Worm (Caenorhabditis elegans) whole organism, L3 larva: ENCODE measurements around the gene C15C7.6.

ENCODE experiments used
- ama-1 ChIP-seq: fragments of 150-350 bp; optimal IDR thresholded peaks from 2 replicates; lab custom pipeline; 2018
- ceh-28 ChIP-seq: fragments of 150-350 bp; optimal IDR thresholded peaks from 2 replicates; lab custom pipeline; 2014; ENCODE audit warnings: missing biosample characterization, missing genetic modification reagents, missing genetic modification characterization
- elt-3 ChIP-seq, 3 experiments: fragments of 150-350 bp in 1 of 3; sonication (generic microtip) in 2 of 3; optimal IDR thresholded peaks; 2 replicates in 2 of 3; 4 replicates in 1 of 3; lab custom pipeline; 2014 to 2017; ENCODE audit warnings: missing biosample characterization in 3 of 3, missing genetic modification characterization in 3 of 3
- nhr-11 ChIP-seq: fragments of 150-350 bp; optimal IDR thresholded peaks from 2 replicates; lab custom pipeline; 2014; ENCODE audit warnings: missing biosample characterization, missing genetic modification characterization
- nhr-25 ChIP-seq: sonication (generic microtip); optimal IDR thresholded peaks from 2 replicates; lab custom pipeline; 2017; ENCODE audit warnings: missing biosample characterization, missing genetic modification characterization
- nhr-28 ChIP-seq: fragments of 150-350 bp; optimal IDR thresholded peaks from 2 replicates; lab custom pipeline; 2014; ENCODE audit warnings: missing biosample characterization, missing genetic modification characterization
- pha-4 ChIP-seq: fragments of 150-350 bp; optimal IDR thresholded peaks from 2 replicates; lab custom pipeline; 2014; ENCODE audit warnings: missing biosample characterization, missing genetic modification reagents, missing genetic modification characterization
- snpc-4 ChIP-seq: fragments of 150-350 bp; optimal IDR thresholded peaks from 2 replicates; lab custom pipeline; 2014; ENCODE audit warnings: missing biosample characterization, missing genetic modification characterization
- unc-39 ChIP-seq: sonication (generic microtip); optimal IDR thresholded peaks from 4 replicates; lab custom pipeline; 2017; ENCODE audit warnings: missing biosample characterization, missing genetic modification characterization

- TF ChIP-seq nhr-11 (tag; lab: Kevin White, UChicago) (no peak), ama-1 (lab: Kevin White, UChicago) (no peak), snpc-4 (tag; lab: Kevin White, UChicago) (no peak), unc-39 (tag; lab: Kevin White, UChicago) (no peak), nhr-25 (tag; lab: Kevin White, UChicago) (no peak), ceh-28 (tag; lab: Kevin White, UChicago) (no peak), elt-3 (tag; optimal IDR thresholded peaks at IDR 0.05; lab: Kevin White, UChicago) (no peak), pha-4 (tag; lab: Kevin White, UChicago) (no peak), nhr-28 (tag; lab: Kevin White, UChicago) (no peak)
Observed at ce11 chrX:3184649-3185048, 14.3 kb upstream of the C15C7.6 start.
